Fruit fly (Drosophila melanogaster) whole organism, embryonic: ENCODE results near the gene Kmn2.

Experiments
- B-H1 ChIP-seq: fragments of 200-800 bp; sonication (Bioruptor generic); IDR thresholded peaks from 3 replicates; pipeline ENCODE4 v1.3.6; 2022; ENCODE audit warnings: missing biosample characterization, missing genetic modification characterization
- Bdp1 ChIP-seq: fragments of 200-800 bp; sonication (Bioruptor generic); optimal IDR thresholded peaks from 3 replicates; lab custom pipeline; 2016; ENCODE audit warnings: missing biosample characterization, missing genetic modification characterization
- CG10431 ChIP-seq: fragments of 200-800 bp; sonication (Bioruptor generic); optimal IDR thresholded peaks from 3 replicates; lab custom pipeline; 2018; ENCODE audit warnings: missing biosample characterization, mild to moderate bottlenecking, missing genetic modification characterization
- CG10959 ChIP-seq: fragments of 200-800 bp; sonication (Bioruptor generic); IDR thresholded peaks from 2 replicates; pipeline ENCODE4 v1.3.6; 2022; ENCODE audit warnings: missing biosample characterization, missing genetic modification characterization
- CG13624 ChIP-seq: fragments of 200-800 bp; sonication (Bioruptor generic); optimal IDR thresholded peaks from 2 replicates; lab custom pipeline; 2016; ENCODE audit warnings: missing biosample characterization, missing genetic modification characterization
- CG1529 ChIP-seq: fragments of 200-800 bp; sonication (Bioruptor generic); optimal IDR thresholded peaks from 3 replicates; lab custom pipeline; 2018; ENCODE audit warnings: missing biosample characterization, missing genetic modification characterization
- CG1603 ChIP-seq: fragments of 200-800 bp; sonication (Bioruptor generic); optimal IDR thresholded peaks from 2 replicates; lab custom pipeline; 2019; ENCODE audit warnings: missing biosample characterization, mild to moderate bottlenecking, missing genetic modification characterization, moderate library complexity
- CG1647 ChIP-seq: fragments of 200-800 bp; sonication (Bioruptor generic); optimal IDR thresholded peaks from 3 replicates; lab custom pipeline; 2016; ENCODE audit warnings: missing biosample characterization, missing genetic modification characterization
- CG18764 ChIP-seq: fragments of 200-800 bp; sonication (Bioruptor generic); optimal IDR thresholded peaks from 3 replicates; lab custom pipeline; 2016; ENCODE audit warnings: missing biosample characterization, missing genetic modification characterization
- CG31365 ChIP-seq: fragments of 200-800 bp; sonication (Bioruptor generic); optimal IDR thresholded peaks from 2 replicates; lab custom pipeline; 2018; ENCODE audit warnings: missing biosample characterization, mild to moderate bottlenecking, missing genetic modification characterization
- CG32767 ChIP-seq: fragments of 200-800 bp; sonication (Bioruptor generic); IDR thresholded peaks from 2 replicates; pipeline ENCODE4 v1.3.6; 2022; ENCODE audit warnings: missing biosample characterization, missing genetic modification characterization
- CG34224 ChIP-seq: fragments of 200-800 bp; sonication (Bioruptor generic); IDR thresholded peaks from 3 replicates; pipeline ENCODE4 v1.3.6; 2022; ENCODE audit warnings: missing biosample characterization, missing genetic modification characterization; ENCODE audit not compliant: partially characterized antibody
- CG3726 ChIP-seq: fragments of 200-800 bp; sonication (Bioruptor generic); IDR thresholded peaks from 3 replicates; pipeline ENCODE4, ENCODE4 v1.3.6; 2022; ENCODE audit warnings: missing biosample characterization, missing genetic modification characterization
- CG4617 ChIP-seq: fragments of 200-800 bp; sonication (Bioruptor generic); optimal IDR thresholded peaks from 3 replicates; lab custom pipeline; 2016; ENCODE audit warnings: missing biosample characterization, missing genetic modification characterization, borderline replicate concordance
- CG6175 ChIP-seq: fragments of 200-800 bp; sonication (Bioruptor generic); IDR thresholded peaks from 3 replicates; pipeline ENCODE4 v1.3.6; 2022; ENCODE audit warnings: missing biosample characterization, missing genetic modification characterization
- CG6765 ChIP-seq: fragments of 200-800 bp; sonication (Bioruptor generic); optimal IDR thresholded peaks from 3 replicates; lab custom pipeline; 2017; ENCODE audit warnings: missing biosample characterization, mild to moderate bottlenecking, missing genetic modification characterization
- CG6791 ChIP-seq: fragments of 200-800 bp; sonication (Bioruptor generic); IDR thresholded peaks from 3 replicates; pipeline ENCODE4 v1.3.6; 2022; ENCODE audit warnings: missing biosample characterization, missing genetic modification characterization; ENCODE audit not compliant: partially characterized antibody
- CG6854 ChIP-seq: fragments of 200-800 bp; sonication (Bioruptor generic); optimal IDR thresholded peaks from 3 replicates; lab custom pipeline; 2017; ENCODE audit warnings: missing biosample characterization, mild to moderate bottlenecking, missing genetic modification characterization
- CG7745 ChIP-seq: fragments of 200-800 bp; sonication (Bioruptor generic); optimal IDR thresholded peaks from 2 replicates; lab custom pipeline; 2018; ENCODE audit warnings: missing biosample characterization, mild to moderate bottlenecking, missing genetic modification characterization, moderate library complexity
- CG7786 ChIP-seq: fragments of 200-800 bp; sonication (Bioruptor generic); optimal IDR thresholded peaks from 2 replicates; lab custom pipeline; 2016; ENCODE audit warnings: missing biosample characterization, missing genetic modification characterization
- CG7839 ChIP-seq: fragments of 200-800 bp; sonication (Bioruptor generic); optimal IDR thresholded peaks from 3 replicates; lab custom pipeline; 2018; ENCODE audit warnings: missing biosample characterization, mild to moderate bottlenecking, missing genetic modification characterization, moderate library complexity
- D19A ChIP-seq: fragments of 200-800 bp; optimal IDR thresholded peaks from 3 replicates; lab custom pipeline; 2019; ENCODE audit warnings: missing biosample characterization, mild to moderate bottlenecking, missing genetic modification characterization, moderate library complexity
- Dref ChIP-seq: fragments of 200-800 bp; sonication (Bioruptor generic); IDR thresholded peaks from 2 replicates; pipeline ENCODE4 v1.3.6; 2022; ENCODE audit warnings: missing biosample characterization, missing genetic modification characterization
- HLH4C ChIP-seq: fragments of 200-800 bp; sonication (Bioruptor generic); IDR thresholded peaks from 3 replicates; pipeline ENCODE4 v1.3.6; 2022; ENCODE audit warnings: missing biosample characterization, missing genetic modification characterization; ENCODE audit not compliant: partially characterized antibody
- HLHmδ ChIP-seq: fragments of 200-800 bp; sonication (Bioruptor generic); optimal IDR thresholded peaks from 2 replicates; lab custom pipeline; 2018; ENCODE audit warnings: missing biosample characterization, mild to moderate bottlenecking, missing genetic modification characterization, moderate library complexity
- Lpt ChIP-seq: fragments of >200 bp; optimal IDR thresholded peaks from 2 replicates; lab custom pipeline; 2018; ENCODE audit warnings: missing biosample characterization, missing genetic modification characterization
- Med ChIP-seq: fragments of 200-800 bp; sonication (Bioruptor generic); peaks from one replicate; lab custom pipeline; 2016; ENCODE audit warnings: missing biosample characterization, missing genetic modification characterization, mild to moderate bottlenecking, inconsistent platforms, moderate library complexity
- Mrtf ChIP-seq: fragments of 200-800 bp; sonication (Bioruptor generic); IDR thresholded peaks from 3 replicates; pipeline ENCODE4 v1.3.6; 2022; ENCODE audit warnings: missing biosample characterization, missing genetic modification characterization
- Optix ChIP-seq: fragments of 200-800 bp; sonication (Bioruptor generic); IDR thresholded peaks from 3 replicates; pipeline ENCODE4 v1.3.6; 2022; ENCODE audit warnings: missing biosample characterization, missing genetic modification characterization
- TFAM ChIP-seq: fragments of 200-800 bp; sonication (Bioruptor generic); optimal IDR thresholded peaks from 2 replicates; lab custom pipeline; 2017; ENCODE audit warnings: missing biosample characterization, missing genetic modification characterization, inconsistent platforms
- abd-A ChIP-seq: fragments of 200-800 bp; sonication (Bioruptor generic); optimal IDR thresholded peaks from 3 replicates; lab custom pipeline; 2019; ENCODE audit warnings: missing biosample characterization, mild to moderate bottlenecking, missing genetic modification characterization, moderate library complexity
- cad ChIP-seq: fragments of >200 bp; optimal IDR thresholded peaks from 2 replicates; lab custom pipeline; 2017; ENCODE audit warnings: missing biosample characterization, missing genetic modification characterization
- chm ChIP-seq: fragments of 200-800 bp; sonication (Bioruptor generic); IDR thresholded peaks from 2 replicates; pipeline ENCODE4 v1.3.6; 2022; ENCODE audit warnings: missing biosample characterization, missing genetic modification characterization
- ci ChIP-seq: fragments of 200-800 bp; sonication (Bioruptor generic); IDR thresholded peaks from 3 replicates; pipeline ENCODE4 v1.3.6; 2022; ENCODE audit warnings: missing biosample characterization, missing genetic modification characterization
- crol ChIP-seq: fragments of 200-800 bp; sonication (Bioruptor generic); IDR thresholded peaks from 2 replicates; pipeline ENCODE4 v1.3.6; 2022; ENCODE audit warnings: missing biosample characterization, missing genetic modification characterization
- dan ChIP-seq: fragments of 200-800 bp; sonication (Bioruptor generic); IDR thresholded peaks from 2 replicates; pipeline ENCODE4 v1.3.6; 2022; ENCODE audit warnings: missing biosample characterization, missing genetic modification characterization
- dimm ChIP-seq: fragments of 200-800 bp; sonication (Bioruptor generic); IDR thresholded peaks from 2 replicates; pipeline ENCODE4 v1.3.6; 2022; ENCODE audit warnings: missing biosample characterization, missing genetic modification characterization
- dmrt11E ChIP-seq: fragments of 200-800 bp; sonication (Bioruptor generic); optimal IDR thresholded peaks from 3 replicates; lab custom pipeline; 2018; ENCODE audit warnings: missing biosample characterization, mild to moderate bottlenecking, missing genetic modification characterization, moderate library complexity
- ewg ChIP-seq: fragments of 200-800 bp; sonication (Bioruptor generic); optimal IDR thresholded peaks from 3 replicates; lab custom pipeline; 2017; ENCODE audit warnings: mild to moderate bottlenecking, missing biosample characterization, missing genetic modification reagents, missing genetic modification characterization
- h ChIP-seq: fragments of >200 bp; optimal IDR thresholded peaks from 2 replicates; lab custom pipeline; 2017
- jumu ChIP-seq: fragments of 200-800 bp; sonication (Bioruptor generic); optimal IDR thresholded peaks from 3 replicates; lab custom pipeline; 2016; ENCODE audit warnings: missing biosample characterization, missing genetic modification characterization
- nau ChIP-seq: fragments of 200-800 bp; sonication (Bioruptor generic); optimal IDR thresholded peaks from 3 replicates; lab custom pipeline; 2017; ENCODE audit warnings: missing biosample characterization, mild to moderate bottlenecking, missing genetic modification characterization, missing genetic modification reagents
- pfk ChIP-seq: fragments of 200-800 bp; sonication (Bioruptor generic); optimal IDR thresholded peaks from 2 replicates; lab custom pipeline; 2018; ENCODE audit warnings: missing biosample characterization, mild to moderate bottlenecking, missing genetic modification characterization, moderate library complexity
- pum ChIP-seq: fragments of 200-800 bp; sonication (Bioruptor generic); optimal IDR thresholded peaks from 2 replicates; lab custom pipeline; 2016; ENCODE audit warnings: missing biosample characterization, missing genetic modification characterization
- ro ChIP-seq: fragments of 200-800 bp; sonication (Bioruptor generic); IDR thresholded peaks from 2 replicates; pipeline ENCODE4 v1.3.6; 2022; ENCODE audit warnings: missing biosample characterization, missing genetic modification characterization
- scrt ChIP-seq: fragments of 200-800 bp; sonication (Bioruptor generic); optimal IDR thresholded peaks from 2 replicates; lab custom pipeline; 2018; ENCODE audit warnings: missing biosample characterization, mild to moderate bottlenecking, missing genetic modification characterization, moderate library complexity
- sens-2 ChIP-seq: fragments of 200-800 bp; sonication (Bioruptor generic); IDR thresholded peaks from 2 replicates; pipeline ENCODE4 v1.3.6; 2022; ENCODE audit warnings: missing biosample characterization, missing genetic modification characterization
- tio ChIP-seq: fragments of 200-800 bp; sonication (Bioruptor generic); optimal IDR thresholded peaks from 2 replicates; lab custom pipeline; 2017; ENCODE audit warnings: missing biosample characterization, missing genetic modification characterization, inconsistent platforms
- vfl ChIP-seq: fragments of 200-800 bp; sonication (Bioruptor generic); optimal IDR thresholded peaks from 2 replicates; lab custom pipeline; 2016; ENCODE audit warnings: missing biosample characterization, missing genetic modification characterization
- zen ChIP-seq: fragments of 200-800 bp; sonication (Bioruptor generic); optimal IDR thresholded peaks from 3 replicates; lab custom pipeline; 2018; ENCODE audit warnings: missing biosample characterization, mild to moderate bottlenecking, missing genetic modification characterization, moderate library complexity

Kmn2 gene

DNA sequence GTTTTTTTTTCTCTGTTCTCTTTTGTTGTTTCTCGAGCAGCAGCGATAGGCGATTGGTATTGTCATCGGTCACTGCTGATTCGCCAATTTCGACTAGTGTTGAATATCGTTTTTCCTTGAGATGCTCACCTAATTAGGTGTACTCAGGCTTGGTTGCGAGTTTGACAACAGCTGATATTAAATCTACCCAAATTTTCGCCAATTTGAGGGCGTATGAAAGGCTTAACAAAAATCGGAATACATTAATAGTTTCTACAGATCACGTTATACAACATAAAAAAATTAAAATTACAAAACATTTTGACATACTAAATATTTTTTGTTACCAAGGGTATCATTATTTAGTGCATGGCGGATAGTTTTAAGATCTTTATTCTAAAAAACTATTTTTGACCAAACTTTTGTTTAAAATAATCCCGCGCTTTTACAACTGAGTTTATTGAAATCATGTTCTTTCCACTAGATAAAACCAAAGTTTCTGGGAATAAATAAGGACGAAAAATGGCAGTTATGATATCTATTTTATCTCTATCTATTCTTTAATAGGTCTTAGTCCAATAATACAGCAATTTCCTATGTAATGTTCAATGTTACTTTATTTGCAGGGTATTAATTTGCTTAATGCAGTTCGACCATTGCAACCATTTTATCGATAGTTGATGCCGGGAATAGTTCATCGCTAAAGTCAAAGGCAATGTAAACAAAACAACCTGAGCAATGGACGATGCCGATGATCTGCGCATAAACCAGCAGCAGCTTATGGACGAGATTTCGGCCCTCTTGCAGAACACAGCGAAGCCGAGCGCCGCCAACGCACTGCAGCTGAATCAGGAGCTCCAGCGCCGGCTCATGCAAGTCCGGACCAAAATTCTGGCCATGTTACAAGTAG, 12.3 kb upstream of the Kmn2 start, which contains the start of the genes CG10435 and Pbp95 (continued):
- no peak for TF ChIP-seq TFAM (GFP tag; lab: Kevin White, UChicago)
- no peak for TF ChIP-seq scrt (GFP tag; lab: Kevin White, UChicago)
- peak; percentile 37; the same call in 2 of the 3 replicates for TF ChIP-seq B-H1 (GFP tag; lab: Robert Waterston, UW)
- TF ChIP-seq CG10431 (GFP tag; lab: Kevin White, UChicago) = no peak
- TF ChIP-seq ro = no peak
- TF ChIP-seq CG6791 (GFP tag; lab: Robert Waterston, UW) = peak; percentile 72
- no peak for TF ChIP-seq CG4617
- TF ChIP-seq CG7839 (tag; lab: Kevin White, UChicago) = no peak
- peak; percentile 29 for TF ChIP-seq pum (GFP tag; lab: Kevin White, UChicago)
- no peak for TF ChIP-seq abd-A
- TF ChIP-seq sens-2 (GFP tag; lab: Robert Waterston, UW) = no peak
- TF ChIP-seq crol (GFP tag; lab: Robert Waterston, UW) = no peak
- no peak for TF ChIP-seq h (lab: Kevin White, UChicago)
- TF ChIP-seq CG32767 (GFP tag; lab: Robert Waterston, UW) = no peak
- TF ChIP-seq CG7786 = peak; percentile 2
- TF ChIP-seq CG6765 = no peak
- TF ChIP-seq CG1529 (GFP tag; lab: Kevin White, UChicago) = no peak
- peak; percentile 5; the same call in 1 of the 3 replicates for TF ChIP-seq Optix (GFP tag; lab: Robert Waterston, UW)
- no peak for TF ChIP-seq nau (GFP tag; lab: Kevin White, UChicago)
- TF ChIP-seq Bdp1 (GFP tag; lab: Kevin White, UChicago) = no peak
- no peak for TF ChIP-seq dimm (GFP tag; lab: Robert Waterston, UW)
- TF ChIP-seq vfl (GFP tag; lab: Kevin White, UChicago) = peak; percentile 67
- 0 out of 2 replicates have a peak, but pooled peaks have one; percentile 39 for TF ChIP-seq chm (GFP tag; lab: Robert Waterston, UW)
- peak; percentile 88 for TF ChIP-seq D19A (tag; lab: Kevin White, UChicago)
- TF ChIP-seq dan (GFP tag; lab: Robert Waterston, UW) = no peak
- no peak for TF ChIP-seq tio (GFP tag; lab: Kevin White, UChicago)
- peak; percentile 66 for TF ChIP-seq CG13624 (GFP tag; lab: Kevin White, UChicago)
- no peak for TF ChIP-seq CG10959
- TF ChIP-seq pfk = no peak
- peak; percentile 42 for TF ChIP-seq CG1647
- TF ChIP-seq CG6854 (GFP tag; lab: Kevin White, UChicago) = no peak
- TF ChIP-seq Dref (GFP tag; lab: Robert Waterston, UW) = peak; percentile 74
- TF ChIP-seq zen (tag; lab: Kevin White, UChicago) = no peak
- TF ChIP-seq CG6175 (GFP tag; lab: Robert Waterston, UW) = 0 out of 3 replicates have a peak, but pooled peaks have one; percentile 49
- no peak for TF ChIP-seq Lpt (GFP tag; lab: Kevin White, UChicago)
- peak; percentile 64; the same call in 2 of the 3 replicates for TF ChIP-seq CG34224 (GFP tag; lab: Robert Waterston, UW)
- TF ChIP-seq ci = peak; percentile 68
- TF ChIP-seq CG18764 (GFP tag; lab: Kevin White, UChicago) = no peak
- no peak for TF ChIP-seq CG1603 (tag; lab: Kevin White, UChicago)
- TF ChIP-seq Med = peak; percentile 95
- no peak for TF ChIP-seq CG3726 (GFP tag; lab: Robert Waterston, UW)
- TF ChIP-seq HLH4C = peak; percentile 59
- TF ChIP-seq CG31365 = no peak
- TF ChIP-seq jumu (GFP tag; lab: Kevin White, UChicago) = no peak
- 0 out of 3 replicates have a peak, but pooled peaks have one; percentile 45 for TF ChIP-seq Mrtf (GFP tag; lab: Robert Waterston, UW)
- TF ChIP-seq cad (GFP tag; lab: Kevin White, UChicago) = no peak
- TF ChIP-seq HLHmδ = no peak
- peak; percentile 24 for TF ChIP-seq dmrt11E
- no peak for TF ChIP-seq ewg (GFP tag; lab: Kevin White, UChicago)
- TF ChIP-seq CG7745 (tag; lab: Kevin White, UChicago) = no peak
